Worm (Caenorhabditis elegans) whole organism, young adult: Measurements from ENCODE around the gene R09H10.5.

Source experiments
- D2030.7 ChIP-seq: fragments of 200-800 bp; sonication (Bioruptor generic); IDR thresholded peaks from 2 replicates; pipeline ENCODE4 v1.3.6; 2022; ENCODE audit warnings: missing genetic modification reagents, missing genetic modification characterization, missing compliant biosample characterization
- F23B12.7 ChIP-seq: sonication (generic microtip); optimal IDR thresholded peaks from 2 replicates; lab custom pipeline; 2017; ENCODE audit warnings: missing genetic modification characterization, mild to moderate bottlenecking, missing compliant biosample characterization, antibody characterized with exemption, moderate library complexity; ENCODE audit not compliant: insufficient read depth
- F33H1.4 ChIP-seq: fragments of 200-800 bp; sonication (Bioruptor generic); IDR thresholded peaks from 2 replicates; pipeline ENCODE4 v1.3.6; 2022; ENCODE audit warnings: missing genetic modification reagents, missing genetic modification characterization, missing compliant biosample characterization
- K11D2.4 ChIP-seq: fragments of 200-800 bp; sonication (Bioruptor generic); IDR thresholded peaks from 2 replicates; pipeline ENCODE4 v1.3.6; 2022; ENCODE audit warnings: missing genetic modification reagents, missing genetic modification characterization, missing compliant biosample characterization
- ZK185.1 ChIP-seq: sonication (generic microtip); optimal IDR thresholded peaks from 2 replicates; lab custom pipeline; 2016; ENCODE audit warnings: mild to moderate bottlenecking, missing genetic modification characterization, missing compliant biosample characterization; ENCODE audit not compliant: poor library complexity, severe bottlenecking
- aptf-2 ChIP-seq: fragments of 200-800 bp; sonication (Bioruptor generic); conservative IDR thresholded peaks from 2 replicates; pipeline ENCODE4 v1.3.6; 2022; ENCODE audit warnings: missing genetic modification reagents, missing genetic modification characterization, missing compliant biosample characterization
- aptf-3 ChIP-seq: fragments of 200-800 bp; sonication (Bioruptor generic); IDR thresholded peaks from 2 replicates; pipeline ENCODE4 v1.3.6; 2022; ENCODE audit warnings: missing genetic modification characterization, missing compliant biosample characterization
- attf-6 ChIP-seq: fragments of 200-800 bp; sonication (Bioruptor generic); IDR thresholded peaks from 2 replicates; pipeline ENCODE4 v1.3.6; 2022; ENCODE audit warnings: missing genetic modification reagents, missing genetic modification characterization, missing compliant biosample characterization
- bed-1 ChIP-seq: fragments of 200-800 bp; sonication (Bioruptor generic); IDR thresholded peaks from 2 replicates; pipeline ENCODE4 v1.3.6; 2022; ENCODE audit warnings: missing genetic modification reagents, missing genetic modification characterization, missing compliant biosample characterization
- cebp-1 ChIP-seq, 2 experiments: fragments of 200-800 bp in 1 of 2; sonication (Bioruptor generic) in 1 of 2; sonication (generic microtip) in 1 of 2; IDR thresholded peaks in 1 of 2; optimal IDR thresholded peaks in 1 of 2; 2 replicates each; pipeline versions ENCODE4 v1.3.6 to Lab custom; 2017 to 2022; ENCODE audit warnings: missing compliant biosample characterization in 2 of 2, missing genetic modification characterization in 2 of 2, mild to moderate bottlenecking in 1 of 2, missing genetic modification reagents in 1 of 2, moderate library complexity in 1 of 2
- ceh-79 ChIP-seq: sonication (generic microtip); optimal IDR thresholded peaks from 2 replicates; lab custom pipeline; 2017; ENCODE audit warnings: mild to moderate bottlenecking, missing genetic modification characterization, missing compliant biosample characterization
- ceh-91 ChIP-seq: fragments of 200-800 bp; sonication (Bioruptor generic); IDR thresholded peaks from 2 replicates; pipeline ENCODE4 v1.3.6; 2022; ENCODE audit warnings: missing genetic modification reagents, missing genetic modification characterization, missing compliant biosample characterization
- die-1 ChIP-seq: sonication (generic microtip); optimal IDR thresholded peaks from 2 replicates; lab custom pipeline; 2016; ENCODE audit warnings: missing genotype, mild to moderate bottlenecking, missing genetic modification characterization, missing compliant biosample characterization
- let-526 ChIP-seq: fragments of 200-800 bp; sonication (Bioruptor generic); IDR thresholded peaks from 2 replicates; pipeline ENCODE4 v1.3.6; 2022; ENCODE audit warnings: missing genetic modification reagents, missing genetic modification characterization, missing compliant biosample characterization
- let-607 ChIP-seq, 2 experiments: fragments of 200-800 bp in 1 of 2; sonication (Bioruptor generic) in 1 of 2; sonication (generic microtip) in 1 of 2; optimal IDR thresholded peaks; 2 replicates each; lab custom pipeline; 2016 to 2018; ENCODE audit warnings: mild to moderate bottlenecking in 2 of 2, missing compliant biosample characterization in 2 of 2, missing genetic modification characterization in 2 of 2, moderate library complexity in 2 of 2, missing genotype in 1 of 2
- lin-26 ChIP-seq: fragments of 200-800 bp; sonication (Bioruptor generic); IDR thresholded peaks from 2 replicates; pipeline ENCODE4 v1.3.6; 2022; ENCODE audit warnings: missing genetic modification reagents, missing genetic modification characterization, missing compliant biosample characterization
- lsy-27 ChIP-seq: sonication (generic microtip); optimal IDR thresholded peaks from 2 replicates; lab custom pipeline; 2017; ENCODE audit warnings: missing genetic modification characterization, mild to moderate bottlenecking, missing compliant biosample characterization, antibody characterized with exemption, missing genotype, borderline replicate concordance; ENCODE audit not compliant: insufficient read depth
- madf-10 ChIP-seq: sonication (generic microtip); optimal IDR thresholded peaks from 2 replicates; lab custom pipeline; 2016; ENCODE audit warnings: mild to moderate bottlenecking, missing genetic modification characterization, missing compliant biosample characterization
- madf-3 ChIP-seq: fragments of 200-800 bp; sonication (Bioruptor generic); IDR thresholded peaks from 2 replicates; pipeline ENCODE4 v1.3.6; 2022; ENCODE audit warnings: missing genetic modification reagents, missing genetic modification characterization, missing compliant biosample characterization
- mcd-1 ChIP-seq: fragments of 200-800 bp; sonication (Bioruptor generic); IDR thresholded peaks from 2 replicates; pipeline ENCODE4 v1.3.6; 2022; ENCODE audit warnings: missing genetic modification reagents, missing genetic modification characterization, missing compliant biosample characterization
- mes-4 ChIP-seq: sonication (generic microtip); optimal IDR thresholded peaks from 2 replicates; lab custom pipeline; 2016; ENCODE audit warnings: missing genotype, missing genetic modification characterization, missing compliant biosample characterization
- mxl-1 ChIP-seq: sonication (generic microtip); optimal IDR thresholded peaks from 2 replicates; lab custom pipeline; 2016; ENCODE audit warnings: missing genetic modification characterization, missing compliant biosample characterization
- nhr-120 ChIP-seq: fragments of 200-800 bp; sonication (Bioruptor generic); IDR thresholded peaks from 2 replicates; pipeline ENCODE4 v1.3.6; 2022; ENCODE audit warnings: missing genetic modification characterization, missing compliant biosample characterization
- nhr-80 ChIP-seq: sonication (generic microtip); optimal IDR thresholded peaks from 2 replicates; lab custom pipeline; 2016; ENCODE audit warnings: missing genetic modification characterization, missing compliant biosample characterization
- rcor-1 ChIP-seq: fragments of 200-800 bp; sonication (Bioruptor generic); IDR thresholded peaks from 2 replicates; pipeline ENCODE4 v1.3.6; 2022; ENCODE audit warnings: missing genetic modification reagents, missing genetic modification characterization, missing compliant biosample characterization
- unc-62 ChIP-seq: fragments of 150-350 bp; optimal IDR thresholded peaks from 2 replicates; lab custom pipeline; 2014; ENCODE audit warnings: missing biosample characterization, missing genetic modification reagents, missing genetic modification characterization
- zfh-2 ChIP-seq: fragments of 200-800 bp; sonication (Bioruptor generic); conservative IDR thresholded peaks from 2 replicates; pipeline ENCODE4 v1.3.6; 2022; ENCODE audit warnings: missing genetic modification reagents, missing genetic modification characterization, missing compliant biosample characterization
- ztf-28 ChIP-seq: fragments of 200-800 bp; sonication (Bioruptor generic); IDR thresholded peaks from 2 replicates; pipeline ENCODE4 v1.3.6; 2022; ENCODE audit warnings: missing genetic modification reagents, missing genetic modification characterization, missing compliant biosample characterization

R09H10.5 gene

DNA sequence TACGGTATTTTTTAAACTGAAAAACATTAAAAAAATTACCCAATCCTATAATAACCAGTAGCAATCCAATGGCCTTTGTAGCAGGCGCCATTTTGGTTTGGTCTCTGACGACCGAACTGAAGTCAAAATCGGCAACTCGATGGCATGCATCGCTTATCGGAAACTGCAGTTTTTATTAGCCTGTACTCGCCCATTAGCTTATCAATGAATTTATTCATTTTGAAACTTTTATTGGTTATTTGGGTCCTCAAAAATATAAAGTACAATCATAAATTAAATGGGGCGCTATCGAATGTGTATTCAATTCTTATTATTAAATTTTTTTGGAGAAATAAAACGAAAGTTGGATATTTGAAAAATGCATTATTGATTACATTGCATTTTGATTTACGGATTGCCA, at the start of gene R09H10.5:
Gene R09H10.5 (minus strand): TSS at position 106 of the 400 bp plus-strand sequence.
- no peak for TF ChIP-seq rcor-1 (GFP tag; lab: Robert Waterston, UW)
- TF ChIP-seq madf-10 (tag; lab: Kevin White, UChicago), result no peak
- TF ChIP-seq aptf-3 (GFP tag; lab: Robert Waterston, UW), result no peak
- TF ChIP-seq nhr-80 (tag; lab: Kevin White, UChicago), result peak; percentile 51

DNA sequence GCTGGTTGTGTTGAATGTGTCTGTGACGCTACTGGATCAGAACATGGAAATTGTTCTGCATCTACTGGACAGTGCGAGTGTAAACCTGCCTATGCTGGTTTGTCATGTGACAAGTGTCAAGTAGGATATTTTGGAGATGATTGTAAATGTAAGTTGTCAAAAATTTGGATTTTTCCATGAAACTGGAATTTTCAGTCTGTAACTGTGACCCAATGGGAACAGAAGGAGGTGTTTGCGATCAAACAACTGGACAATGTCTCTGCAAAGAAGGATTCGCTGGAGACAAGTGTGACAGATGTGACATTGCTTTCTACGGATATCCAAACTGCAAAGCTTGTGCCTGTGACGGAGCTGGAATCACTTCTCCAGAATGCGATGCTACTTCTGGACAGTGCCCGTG, 39.9 kb upstream of the R09H10.5 start:
- TF ChIP-seq attf-6 (no peak), ceh-79 (no peak), ceh-91 (GFP tag; lab: Robert Waterston, UW) (no peak), let-526 (GFP tag; lab: Robert Waterston, UW) (no peak), nhr-80 (tag; lab: Kevin White, UChicago) (no peak), unc-62 (GFP tag; lab: Kevin White, UChicago) (no peak), bed-1 (no peak), nhr-120 (GFP tag; lab: Robert Waterston, UW) (no peak)

DNA sequence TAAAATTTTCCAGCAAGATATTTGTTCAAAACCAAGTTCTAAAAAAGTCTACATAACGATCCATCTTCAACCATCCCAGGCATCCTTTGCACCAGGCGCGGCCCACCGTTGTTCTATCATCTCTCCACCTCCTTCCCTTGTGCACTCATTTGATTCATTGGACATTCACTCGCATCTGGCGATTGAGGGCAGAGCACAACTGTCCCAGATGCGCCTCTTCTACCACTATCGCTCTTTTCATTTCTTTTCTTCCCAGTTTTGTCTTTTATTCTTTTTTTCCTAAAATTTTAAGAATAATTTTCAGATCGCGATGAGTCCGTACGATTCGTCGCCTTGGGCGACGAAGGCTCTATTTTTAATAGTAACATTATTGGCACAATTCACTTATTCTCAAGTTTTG, 37.9 kb upstream of the R09H10.5 start, which contains the start of gene epi-1:
Gene epi-1 (plus strand): TSS at position 301 of the 400 bp plus-strand sequence.
- TF ChIP-seq ztf-28 (GFP tag; lab: Robert Waterston, UW) (0 out of 2 replicates have a peak, but pooled peaks have one; percentile 12), D2030.7 (GFP tag; lab: Robert Waterston, UW) (no peak)
- TF ChIP-seq, all 124 proteins: peak for 1

DNA sequence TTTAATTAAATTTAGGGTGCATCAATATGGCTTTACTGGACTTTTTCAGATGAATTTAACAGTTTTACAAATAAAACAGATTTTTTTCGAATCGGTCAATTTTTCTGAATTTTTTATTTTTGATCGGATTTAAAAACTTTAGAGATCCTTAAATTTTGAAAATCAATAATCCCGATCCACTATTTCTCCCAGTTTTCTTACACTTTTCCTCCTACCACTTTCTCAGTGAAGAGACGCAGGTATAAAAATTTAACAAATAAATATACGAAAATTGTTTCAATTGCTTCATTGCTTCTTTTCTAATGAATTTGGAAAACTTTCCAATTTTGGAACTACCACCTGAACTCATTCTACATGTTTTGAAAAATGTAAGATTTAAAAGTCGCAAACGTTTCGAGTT, 35.5 kb upstream of the R09H10.5 start, which contains the start of gene K08C7.7:
Gene K08C7.7 (plus strand): TSS at position 301 of the 400 bp plus-strand sequence.
- TF ChIP-seq mes-4 (tag; lab: Kevin White, UChicago) (no peak), cebp-1 (GFP tag; IDR thresholded peaks at IDR 0.05; lab: Robert Waterston, UW) (no peak), cebp-1 (tag; optimal IDR thresholded peaks at IDR 0.05; lab: Kevin White, UChicago) (no peak), lsy-27 (no peak), F23B12.7 (tag; lab: Kevin White, UChicago) (no peak), rcor-1 (GFP tag; lab: Robert Waterston, UW) (no peak), F33H1.4 (GFP tag; lab: Robert Waterston, UW) (no peak), ZK185.1 (tag; lab: Kevin White, UChicago) (no peak), D2030.7 (GFP tag; lab: Robert Waterston, UW) (no peak), zfh-2 (GFP tag; lab: Robert Waterston, UW) (no peak), mcd-1 (GFP tag; lab: Robert Waterston, UW) (no peak), madf-3 (no peak), die-1 (tag; lab: Kevin White, UChicago) (no peak), mxl-1 (tag; lab: Kevin White, UChicago) (no peak), let-526 (GFP tag; lab: Robert Waterston, UW) (no peak), nhr-80 (tag; lab: Kevin White, UChicago) (no peak), aptf-2 (no peak), K11D2.4 (GFP tag; lab: Robert Waterston, UW) (no peak), lin-26 (GFP tag; lab: Robert Waterston, UW) (no peak)

DNA sequence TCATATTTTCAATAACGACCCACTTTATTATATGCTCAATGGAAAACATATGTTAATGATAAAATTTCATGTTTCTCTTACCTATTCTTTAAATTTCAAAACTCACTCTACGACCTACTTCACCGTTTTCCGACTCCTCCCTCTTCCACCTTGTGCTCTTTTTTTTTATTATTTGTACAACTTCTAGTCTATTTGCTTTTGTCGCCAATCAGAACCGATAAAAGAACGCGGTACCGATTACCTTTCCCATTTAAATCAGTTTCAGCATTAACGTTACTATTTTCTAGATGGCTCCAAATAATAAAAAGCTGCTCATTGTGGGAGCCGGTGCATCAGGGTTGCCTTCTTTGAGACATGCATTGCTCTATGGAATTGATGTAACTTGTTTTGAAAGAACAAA, 33.1 kb upstream of the R09H10.5 start, which contains the start of gene fmo-1:
Gene fmo-1 (plus strand): TSS at position 98 of the 400 bp plus-strand sequence.
- no peak for TF ChIP-seq die-1 (tag; lab: Kevin White, UChicago)
- peak; percentile 14 for TF ChIP-seq nhr-80 (tag; lab: Kevin White, UChicago)

DNA sequence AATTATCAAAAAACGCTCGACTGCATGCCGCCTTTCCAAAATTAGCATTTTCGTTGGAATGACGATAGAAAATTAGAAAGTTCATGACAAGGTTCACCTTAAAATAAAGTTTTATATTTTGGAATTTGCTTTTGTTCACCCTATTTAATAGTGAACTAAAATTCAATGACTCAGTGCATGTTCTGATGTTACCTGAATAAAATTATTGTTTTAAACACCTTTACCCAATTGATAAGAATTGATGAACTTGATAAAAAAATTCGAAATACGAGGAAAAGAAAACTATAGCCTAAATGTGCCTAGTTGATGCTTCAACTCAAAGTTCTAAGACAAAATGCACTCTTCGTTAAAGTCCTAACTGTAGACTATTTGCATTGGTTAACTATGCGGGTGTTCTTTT, 32.4 kb upstream of the R09H10.5 start:
- no peak for TF ChIP-seq let-607 (tag; optimal IDR thresholded peaks at IDR 0.05; lab: Kevin White, UChicago)
- TF ChIP-seq, all 124 proteins: peak for 0
